Fruit fly (Drosophila melanogaster): ENCODE measurements around the gene spri.

The spri gene

DNA sequence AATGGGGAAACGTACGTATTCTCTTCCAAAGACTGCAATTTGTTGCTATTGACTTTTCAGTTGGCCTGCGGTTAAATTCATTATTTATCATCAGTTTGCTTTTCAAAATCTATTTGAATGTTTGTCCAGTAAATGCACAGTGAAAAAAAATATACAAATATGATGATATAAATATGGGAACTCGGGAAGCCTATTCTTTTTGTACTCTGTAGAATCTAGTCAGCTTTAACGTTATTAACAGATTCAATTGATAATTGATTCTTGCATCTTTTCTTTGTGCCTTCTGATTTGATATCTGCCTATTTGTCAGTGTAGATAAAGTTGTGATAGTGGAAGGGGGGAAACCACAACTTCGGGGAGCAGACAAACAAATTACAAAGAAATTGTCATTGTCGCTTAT lies 41.9 kb downstream of the spri start (continued):
- TF ChIP-seq sug (tag; optimal IDR thresholded peaks at IDR 0.05) = no peak
- no peak for TF ChIP-seq crp (GFP tag; optimal IDR thresholded peaks at IDR 0.05)
- peak; percentile 14 for TF ChIP-seq en (GFP tag; optimal IDR thresholded peaks at IDR 0.05)
- peak; percentile 57 for TF ChIP-seq Camta (GFP tag; optimal IDR thresholded peaks at IDR 0.05)
- TF ChIP-seq CG2129 (GFP tag; IDR thresholded peaks at IDR 0.05; ENCODE audit: partially characterized antibody) = no peak
- TF ChIP-seq CG16779 (GFP tag; IDR thresholded peaks at IDR 0.05) = no peak
- 0 out of 2 replicates have a peak, but pooled peaks have one; percentile 34 for TF ChIP-seq CG32767 (GFP tag; IDR thresholded peaks at IDR 0.05)
- TF ChIP-seq CG14965 (GFP tag; optimal IDR thresholded peaks at IDR 0.05; ENCODE audit: borderline replicate concordance) = no peak
- TF ChIP-seq Chrac-16 (GFP tag; optimal IDR thresholded peaks at IDR 0.05) = peak; percentile 47
- TF ChIP-seq CG2712 (tag; optimal IDR thresholded peaks at IDR 0.05) = peak; percentile 79
- TF ChIP-seq scrt (GFP tag; optimal IDR thresholded peaks at IDR 0.05) = peak; percentile 9
- TF ChIP-seq Xrp1 (GFP tag; IDR thresholded peaks at IDR 0.05) = peak; percentile 78
- TF ChIP-seq CG3065 (GFP tag; optimal IDR thresholded peaks at IDR 0.05) = no peak
- peak; percentile 57 for TF ChIP-seq Hsf (GFP tag; optimal IDR thresholded peaks at IDR 0.05)
- TF ChIP-seq CG18599 (GFP tag; optimal IDR thresholded peaks at IDR 0.05) = peak; percentile 39
- no peak for TF ChIP-seq Ravus (GFP tag; IDR thresholded peaks at IDR 0.05)
- TF ChIP-seq CG3838 (GFP tag; optimal IDR thresholded peaks at IDR 0.05) = no peak
- TF ChIP-seq ranshi (GFP tag; IDR thresholded peaks at IDR 0.05) = 0 out of 2 replicates have a peak, but pooled peaks have one; percentile 45
- no peak for TF ChIP-seq CHES-1-like (GFP tag; optimal IDR thresholded peaks at IDR 0.05)
- TF ChIP-seq D19B (GFP tag; optimal IDR thresholded peaks at IDR 0.05) = no peak
- TF ChIP-seq CG11247 (GFP tag; IDR thresholded peaks at IDR 0.05) = no peak
- no peak for TF ChIP-seq Drgx (GFP tag; IDR thresholded peaks at IDR 0.05)
- TF ChIP-seq Bgb (GFP tag; IDR thresholded peaks at IDR 0.05; ENCODE audit: partially characterized antibody) = no peak
- no peak for TF ChIP-seq CG6175 (GFP tag; IDR thresholded peaks at IDR 0.05)
- no peak for TF ChIP-seq CG9932 (GFP tag; IDR thresholded peaks at IDR 0.05)
- 0 out of 3 replicates have a peak, but pooled peaks have one; percentile 33 for TF ChIP-seq CG11695 (GFP tag; IDR thresholded peaks at IDR 0.05)
- peak; percentile 73 for TF ChIP-seq CG12391 (tag; optimal IDR thresholded peaks at IDR 0.05)
- no peak for TF ChIP-seq CG11560 (tag; IDR thresholded peaks at IDR 0.05)
- TF ChIP-seq BEAF-32 (GFP tag; optimal IDR thresholded peaks at IDR 0.05) = no peak
- TF ChIP-seq kay (GFP tag; optimal IDR thresholded peaks at IDR 0.05) = no peak
- peak; percentile 44 for TF ChIP-seq Six4 (GFP tag; optimal IDR thresholded peaks at IDR 0.05)
- peak; percentile 44 for TF ChIP-seq CG8944 (GFP tag; optimal IDR thresholded peaks at IDR 0.05)
- no peak for TF ChIP-seq CG16813 (GFP tag; IDR thresholded peaks at IDR 0.05; ENCODE audit: partially characterized antibody)
- TF ChIP-seq tna (GFP tag; IDR thresholded peaks at IDR 0.05; ENCODE audit: partially characterized antibody) = no peak
- peak; percentile 20 for TF ChIP-seq CTCF (GFP tag; optimal IDR thresholded peaks at IDR 0.05)
- no peak for TF ChIP-seq sim (GFP tag; IDR thresholded peaks at IDR 0.05)
- TF ChIP-seq HLH4C (GFP tag; IDR thresholded peaks at IDR 0.05; ENCODE audit: partially characterized antibody) = no peak
- TF ChIP-seq Optix (GFP tag; IDR thresholded peaks at IDR 0.05) = no peak
- TF ChIP-seq CG2116 (GFP tag; optimal IDR thresholded peaks at IDR 0.05) = no peak
- no peak for TF ChIP-seq slou (GFP tag; optimal IDR thresholded peaks at IDR 0.05)
- TF ChIP-seq CG14860 (GFP tag; IDR thresholded peaks at IDR 0.05; ENCODE audit: partially characterized antibody) = no peak
- TF ChIP-seq YL-1 (GFP tag; optimal IDR thresholded peaks at IDR 0.05) = no peak
- TF ChIP-seq h (optimal IDR thresholded peaks at IDR 0.05) = no peak
- no peak for TF ChIP-seq hkb (optimal IDR thresholded peaks at IDR 0.05)
- peak; percentile 57 for TF ChIP-seq hkb (GFP tag; IDR thresholded peaks at IDR 0.05)
- peak; percentile 50 for TF ChIP-seq Hr3 (GFP tag; optimal IDR thresholded peaks at IDR 0.05)
- peak in 1 of 2 experiments; percentile 71 for TF ChIP-seq eve (GFP tag; optimal IDR thresholded peaks at IDR 0.05)
- TF ChIP-seq hb (GFP tag; IDR thresholded peaks at IDR 0.05; ENCODE audit: partially characterized antibody) = no peak
- no peak for TF ChIP-seq ash1 (GFP tag; optimal IDR thresholded peaks at IDR 0.05)
- TF ChIP-seq dpn (GFP tag; optimal IDR thresholded peaks at IDR 0.05) = peak; percentile 49 to 60
- no peak for TF ChIP-seq wek (GFP tag; optimal IDR thresholded peaks at IDR 0.05)
- TF ChIP-seq CG17328 (GFP tag; IDR thresholded peaks at IDR 0.05) = peak; percentile 63; the same call in 1 of the 2 replicates

Measured in whole organism, embryonic.